Worm (Caenorhabditis elegans) whole organism, late embryonic: ENCODE results near the gene gop-2.

Experiments used
- F13H6.1 ChIP-seq: sonication (generic microtip); optimal IDR thresholded peaks from 2 replicates; lab custom pipeline; 2016; ENCODE audit warnings: missing genetic modification characterization, missing compliant biosample characterization
- T23F11.4 ChIP-seq: fragments of 200-800 bp; sonication (Bioruptor generic); optimal IDR thresholded peaks from 2 replicates; lab custom pipeline; 2018; ENCODE audit warnings: mild to moderate bottlenecking, missing genetic modification characterization, missing compliant biosample characterization
- ceh-14 ChIP-seq: sonication (generic microtip); optimal IDR thresholded peaks from 2 replicates; lab custom pipeline; 2016; ENCODE audit warnings: missing genotype, missing genetic modification characterization, missing compliant biosample characterization
- ceh-18 ChIP-seq: sonication (generic microtip); optimal IDR thresholded peaks from 2 replicates; lab custom pipeline; 2016; ENCODE audit warnings: missing genetic modification characterization, missing compliant biosample characterization
- ceh-22 ChIP-seq: sonication (generic microtip); optimal IDR thresholded peaks from 2 replicates; lab custom pipeline; 2017; ENCODE audit warnings: missing biosample characterization, missing genetic modification characterization
- ceh-24 ChIP-seq: sonication (generic microtip); optimal IDR thresholded peaks from 2 replicates; lab custom pipeline; 2016; ENCODE audit warnings: mild to moderate bottlenecking, missing genetic modification characterization, missing compliant biosample characterization
- ceh-30 ChIP-seq: fragments of 150-350 bp; optimal IDR thresholded peaks from 2 replicates; lab custom pipeline; 2014; ENCODE audit warnings: missing biosample characterization, missing genetic modification characterization
- ceh-31 ChIP-seq: sonication (generic microtip); optimal IDR thresholded peaks from 2 replicates; lab custom pipeline; 2016; ENCODE audit warnings: missing genetic modification characterization, missing compliant biosample characterization
- ceh-34 ChIP-seq: sonication (generic microtip); optimal IDR thresholded peaks from 2 replicates; lab custom pipeline; 2016; ENCODE audit warnings: mild to moderate bottlenecking, missing genetic modification characterization, missing compliant biosample characterization
- ceh-45 ChIP-seq: fragments of 200-800 bp; sonication (Bioruptor generic); IDR thresholded peaks from 2 replicates; pipeline ENCODE4 v1.3.6; 2022; ENCODE audit warnings: missing genetic modification reagents, missing genetic modification characterization, missing compliant biosample characterization
- ceh-48 ChIP-seq: sonication (generic microtip); optimal IDR thresholded peaks from 2 replicates; lab custom pipeline; 2016; ENCODE audit warnings: missing genetic modification characterization, inconsistent platforms, missing compliant biosample characterization
- ceh-6 ChIP-seq: fragments of 200-800 bp; sonication (Bioruptor generic); optimal IDR thresholded peaks from 2 replicates; lab custom pipeline; 2018; ENCODE audit warnings: mild to moderate bottlenecking, missing genetic modification characterization, missing compliant biosample characterization
- dmd-4 ChIP-seq: sonication (generic microtip); optimal IDR thresholded peaks from 2 replicates; lab custom pipeline; 2016; ENCODE audit warnings: borderline replicate concordance, missing genetic modification characterization, missing compliant biosample characterization
- elt-2 ChIP-seq: sonication (generic microtip); optimal IDR thresholded peaks from 2 replicates; lab custom pipeline; 2016; ENCODE audit warnings: missing genetic modification reagents, missing genetic modification characterization, missing compliant biosample characterization
- ets-4 ChIP-seq: sonication (generic microtip); optimal IDR thresholded peaks from 2 replicates; lab custom pipeline; 2016; ENCODE audit warnings: missing genetic modification characterization, missing compliant biosample characterization
- gmeb-2 ChIP-seq: sonication (generic microtip); optimal IDR thresholded peaks from 2 replicates; lab custom pipeline; 2016; ENCODE audit warnings: missing genetic modification characterization, inconsistent platforms, missing compliant biosample characterization
- hlh-13 ChIP-seq: fragments of 200-800 bp; sonication (Bioruptor generic); optimal IDR thresholded peaks from 2 replicates; lab custom pipeline; 2018; ENCODE audit warnings: mild to moderate bottlenecking, missing genetic modification characterization, missing compliant biosample characterization
- hlh-30 ChIP-seq: sonication (generic microtip); optimal IDR thresholded peaks from 2 replicates; lab custom pipeline; 2017; ENCODE audit warnings: antibody characterized with exemption, missing genetic modification characterization, missing compliant biosample characterization; ENCODE audit not compliant: insufficient read depth
- hlh-8 ChIP-seq: sonication (generic microtip); optimal IDR thresholded peaks from 2 replicates; lab custom pipeline; 2016; ENCODE audit warnings: missing genotype, missing genetic modification characterization, missing compliant biosample characterization
- lim-6 ChIP-seq: sonication (generic microtip); optimal IDR thresholded peaks from 2 replicates; lab custom pipeline; 2016; ENCODE audit warnings: missing genetic modification characterization, missing compliant biosample characterization
- mec-3 ChIP-seq: sonication (generic microtip); optimal IDR thresholded peaks from 2 replicates; lab custom pipeline; 2016; ENCODE audit warnings: borderline replicate concordance, missing genetic modification characterization, missing compliant biosample characterization
- nfya-1 ChIP-seq: sonication (generic microtip); optimal IDR thresholded peaks from 2 replicates; lab custom pipeline; 2017; ENCODE audit warnings: missing genetic modification characterization, mild to moderate bottlenecking, missing compliant biosample characterization, antibody characterized with exemption, moderate library complexity
- nhr-232 ChIP-seq: sonication (generic microtip); optimal IDR thresholded peaks from 2 replicates; lab custom pipeline; 2016; ENCODE audit warnings: missing genetic modification characterization, missing compliant biosample characterization
- npax-4 ChIP-seq: sonication (generic microtip); optimal IDR thresholded peaks from 2 replicates; lab custom pipeline; 2016; ENCODE audit warnings: missing genetic modification characterization, missing compliant biosample characterization
- odd-2 ChIP-seq: sonication (generic microtip); optimal IDR thresholded peaks from 2 replicates; lab custom pipeline; 2017; ENCODE audit warnings: antibody characterized with exemption, mild to moderate bottlenecking, missing genetic modification characterization, missing compliant biosample characterization
- pat-9 ChIP-seq: fragments of 200-800 bp; sonication (Bioruptor generic); optimal IDR thresholded peaks from 2 replicates; lab custom pipeline; 2018; ENCODE audit warnings: mild to moderate bottlenecking, missing genetic modification characterization, moderate library complexity, missing compliant biosample characterization
- pax-1 ChIP-seq: fragments of 150-350 bp; optimal IDR thresholded peaks from 2 replicates; lab custom pipeline; 2014; ENCODE audit warnings: missing biosample characterization, missing genetic modification characterization
- pha-2 ChIP-seq: sonication (generic microtip); optimal IDR thresholded peaks from 2 replicates; lab custom pipeline; 2017; ENCODE audit warnings: mild to moderate bottlenecking, missing genetic modification characterization, missing compliant biosample characterization
- pha-4 ChIP-seq: fragments of 150-350 bp; optimal IDR thresholded peaks from 2 replicates; lab custom pipeline; 2018; ENCODE audit warnings: missing biosample characterization, missing genetic modification reagents, missing genetic modification characterization
- pqm-1 ChIP-seq: sonication (generic microtip); optimal IDR thresholded peaks from 2 replicates; lab custom pipeline; 2016; ENCODE audit warnings: missing genetic modification characterization, missing compliant biosample characterization
- pros-1 ChIP-seq: fragments of 150-350 bp; optimal IDR thresholded peaks from 2 replicates; lab custom pipeline; 2014; ENCODE audit warnings: missing biosample characterization, missing genetic modification reagents, missing genetic modification characterization
- rnt-1 ChIP-seq: sonication (generic microtip); optimal IDR thresholded peaks from 2 replicates; lab custom pipeline; 2016; ENCODE audit warnings: missing genetic modification characterization, missing compliant biosample characterization
- sdc-2 ChIP-seq: sonication (generic microtip); optimal IDR thresholded peaks from 2 replicates; lab custom pipeline; 2016; ENCODE audit warnings: missing genotype, missing genetic modification characterization, missing compliant biosample characterization
- syd-9 ChIP-seq: sonication (generic microtip); optimal IDR thresholded peaks from 2 replicates; lab custom pipeline; 2016; ENCODE audit warnings: mild to moderate bottlenecking, missing genetic modification characterization, moderate library complexity, missing compliant biosample characterization
- tbx-2 ChIP-seq: sonication (generic microtip); optimal IDR thresholded peaks from 2 replicates; lab custom pipeline; 2016; ENCODE audit warnings: missing genetic modification characterization, missing compliant biosample characterization
- ttx-3 ChIP-seq: sonication (generic microtip); optimal IDR thresholded peaks from 2 replicates; lab custom pipeline; 2016; ENCODE audit warnings: missing genetic modification reagents, missing genetic modification characterization, missing compliant biosample characterization
- unc-3 ChIP-seq, 2 experiments: fragments of 200-800 bp in 1 of 2; sonication (Bioruptor generic) in 1 of 2; sonication (generic microtip) in 1 of 2; conservative IDR thresholded peaks in 1 of 2; optimal IDR thresholded peaks in 1 of 2; 2 replicates each; pipeline versions ENCODE4 v1.3.6 to Lab custom; 2016 to 2022; ENCODE audit warnings: missing compliant biosample characterization in 2 of 2, missing genetic modification characterization in 2 of 2, missing genetic modification reagents in 1 of 2
- unc-42 ChIP-seq: sonication (generic microtip); optimal IDR thresholded peaks from 2 replicates; lab custom pipeline; 2016; ENCODE audit warnings: missing genotype, missing genetic modification characterization, missing compliant biosample characterization
- unc-55 ChIP-seq: sonication (generic microtip); optimal IDR thresholded peaks from 2 replicates; lab custom pipeline; 2017; ENCODE audit warnings: missing biosample characterization, missing genetic modification reagents, missing genetic modification characterization
- unc-86 ChIP-seq: sonication (generic microtip); optimal IDR thresholded peaks from 2 replicates; lab custom pipeline; 2016; ENCODE audit warnings: missing genetic modification characterization, missing compliant biosample characterization
- zip-5 ChIP-seq: sonication (generic microtip); optimal IDR thresholded peaks from 2 replicates; lab custom pipeline; 2016; ENCODE audit warnings: missing genetic modification characterization, missing compliant biosample characterization
- ztf-16 ChIP-seq: sonication (generic microtip); optimal IDR thresholded peaks from 2 replicates; lab custom pipeline; 2017; ENCODE audit warnings: missing genetic modification characterization, missing compliant biosample characterization

Gene gop-2

DNA sequence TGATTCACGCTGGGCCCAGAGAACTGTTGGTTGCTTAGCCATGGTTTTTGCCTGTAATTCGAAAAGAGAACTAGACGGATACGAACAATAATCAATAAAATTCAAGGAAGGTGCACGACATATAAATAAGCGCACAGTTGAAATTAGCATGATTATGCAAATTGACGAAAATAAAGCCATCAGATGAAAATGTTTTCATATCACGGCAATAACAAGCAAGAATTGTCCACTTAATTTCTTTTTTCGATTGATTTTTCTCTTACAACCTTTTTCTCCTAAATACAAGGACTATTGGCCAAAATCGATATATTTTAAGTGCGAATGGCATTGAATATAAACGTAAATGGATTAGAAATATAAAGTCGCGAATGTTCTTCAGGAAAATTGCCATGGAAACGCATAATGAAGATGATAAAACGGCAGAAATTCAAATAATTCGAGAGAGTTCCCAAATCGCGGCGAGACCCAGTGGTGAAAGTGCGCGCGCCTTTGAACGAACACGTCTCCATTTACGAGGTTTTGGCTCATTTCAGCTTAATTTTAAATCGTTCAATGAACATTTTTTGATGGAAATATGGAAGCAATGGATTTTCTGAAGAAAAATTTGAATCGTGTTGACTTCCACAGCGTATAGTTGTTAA, 16.0 kb downstream of the gop-2 start, which contains the start of the genes daf-41 and toc-1:
Gene daf-41, minus strand, starts transcription at position 51 of the 641 bp plus-strand sequence.
Gene toc-1, plus strand, starts transcription at position 537 of the 641 bp plus-strand sequence.
- TF ChIP-seq ttx-3 (tag; lab: Kevin White, UChicago), result no peak
- peak; percentile 22 for TF ChIP-seq unc-42 (tag; lab: Kevin White, UChicago)
- TF ChIP-seq ceh-31 (tag; lab: Kevin White, UChicago), result peak; percentile 44
- TF ChIP-seq dmd-4, result no peak
- TF ChIP-seq mec-3, result no peak
- TF ChIP-seq ceh-48 (tag; lab: Kevin White, UChicago), result peak; percentile 4
- no peak for TF ChIP-seq pha-4 (tag; lab: Kevin White, UChicago)
- peak; percentile 22 for TF ChIP-seq unc-55 (GFP tag; lab: Kevin White, UChicago)
- TF ChIP-seq rnt-1 (tag; lab: Kevin White, UChicago), result no peak
- TF ChIP-seq hlh-8 (tag; lab: Kevin White, UChicago), result no peak
- TF ChIP-seq sdc-2 (tag; lab: Kevin White, UChicago), result no peak
- TF ChIP-seq ceh-24 (tag; lab: Kevin White, UChicago), result no peak
- peak; percentile 23 for TF ChIP-seq nfya-1 (tag; lab: Kevin White, UChicago)
- TF ChIP-seq elt-2, result no peak
- no peak for TF ChIP-seq ceh-45
- peak; percentile 49 for TF ChIP-seq ceh-14 (tag; lab: Kevin White, UChicago)
- TF ChIP-seq ztf-16 (tag; lab: Kevin White, UChicago), result no peak
- TF ChIP-seq nhr-232 (tag; lab: Kevin White, UChicago), result no peak
- peak; percentile 18 for TF ChIP-seq ceh-34 (tag; lab: Kevin White, UChicago)
- TF ChIP-seq, all 69 proteins: peak for 7

DNA sequence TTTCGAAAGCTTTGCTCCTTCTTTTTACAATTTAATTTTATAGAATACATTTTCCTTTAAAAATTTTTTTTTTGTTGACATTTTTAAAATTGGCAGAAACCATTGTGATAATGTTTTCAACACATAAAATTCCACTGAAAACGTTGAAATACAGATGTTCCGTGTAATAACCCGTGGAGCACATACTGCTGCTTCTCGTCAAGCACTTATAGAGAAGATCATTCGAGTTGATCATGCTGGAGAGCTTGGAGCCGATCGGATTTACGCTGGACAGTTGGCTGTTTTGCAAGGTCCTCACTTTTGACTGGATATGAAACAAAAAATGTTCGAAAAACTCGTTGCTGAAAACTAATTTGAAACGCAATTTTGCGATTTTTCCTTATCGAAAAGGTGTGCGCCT, 18.9 kb downstream of the gop-2 start, which contains the start of gene clk-1:
Gene clk-1, plus strand, starts transcription at position 155 of the 400 bp plus-strand sequence.
- no peak for TF ChIP-seq ceh-22 (tag; lab: Kevin White, UChicago)
- no peak for TF ChIP-seq ceh-18 (tag; lab: Kevin White, UChicago)
- no peak for TF ChIP-seq ttx-3 (tag; lab: Kevin White, UChicago)
- no peak for TF ChIP-seq dmd-4
- TF ChIP-seq pha-2 (tag; lab: Kevin White, UChicago), result no peak
- TF ChIP-seq T23F11.4 (GFP tag; lab: Kevin White, UChicago), result no peak
- no peak for TF ChIP-seq hlh-13
- TF ChIP-seq ceh-14 (tag; lab: Kevin White, UChicago), result no peak
- no peak for TF ChIP-seq syd-9 (tag; lab: Kevin White, UChicago)
- no peak for TF ChIP-seq ceh-34 (tag; lab: Kevin White, UChicago)
- TF ChIP-seq gmeb-2 (tag; lab: Kevin White, UChicago), result no peak
- TF ChIP-seq pat-9 (tag; lab: Kevin White, UChicago), result no peak
- TF ChIP-seq lim-6, result no peak
- TF ChIP-seq zip-5 (tag; lab: Kevin White, UChicago), result no peak
- no peak for TF ChIP-seq ceh-6
- no peak for TF ChIP-seq unc-86 (tag; lab: Kevin White, UChicago)
- TF ChIP-seq rnt-1 (tag; lab: Kevin White, UChicago), result no peak
- TF ChIP-seq ets-4 (tag; lab: Kevin White, UChicago), result no peak
- TF ChIP-seq pros-1 (tag; lab: Kevin White, UChicago), result no peak
- TF ChIP-seq unc-3 (GFP tag; conservative IDR thresholded peaks at IDR 0.05; lab: Robert Waterston, UW), result no peak
- no peak for TF ChIP-seq unc-3 (tag; optimal IDR thresholded peaks at IDR 0.05; lab: Kevin White, UChicago)

DNA sequence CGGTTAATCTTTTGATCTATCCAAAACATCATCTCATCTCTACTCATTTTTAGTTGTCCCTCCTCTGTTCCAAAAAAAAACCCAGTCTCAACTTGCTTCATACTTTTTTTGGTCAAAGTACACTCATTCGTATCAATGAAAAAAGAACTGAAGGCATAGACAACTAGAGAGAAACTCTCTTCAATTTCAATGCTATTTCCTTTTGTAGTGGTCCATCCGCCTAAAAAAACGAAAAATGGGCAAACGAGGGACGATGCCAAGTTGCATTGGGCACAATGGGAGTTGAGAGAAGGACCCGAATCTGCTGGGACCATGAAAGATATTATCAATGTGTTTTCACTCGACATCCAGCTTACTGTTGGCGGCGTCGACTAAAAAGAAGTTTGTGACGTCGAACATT, 21.4 kb downstream of the gop-2 start:
- TF ChIP-seq ceh-31 (tag; lab: Kevin White, UChicago) (no peak), nfya-1 (tag; lab: Kevin White, UChicago) (no peak), ceh-34 (tag; lab: Kevin White, UChicago) (no peak), ceh-22 (tag; lab: Kevin White, UChicago) (no peak), ceh-18 (tag; lab: Kevin White, UChicago) (no peak), pqm-1 (tag; lab: Kevin White, UChicago) (no peak), unc-55 (GFP tag; lab: Kevin White, UChicago) (no peak), F13H6.1 (tag; lab: Kevin White, UChicago) (no peak), hlh-30 (tag; lab: Kevin White, UChicago) (no peak), ceh-30 (tag; lab: Kevin White, UChicago) (no peak), npax-4 (tag; lab: Kevin White, UChicago) (no peak), odd-2 (no peak), pros-1 (tag; lab: Kevin White, UChicago) (no peak), pax-1 (no peak), ceh-48 (tag; lab: Kevin White, UChicago) (no peak), zip-5 (tag; lab: Kevin White, UChicago) (no peak), tbx-2 (tag; lab: Kevin White, UChicago) (no peak), T23F11.4 (GFP tag; lab: Kevin White, UChicago) (no peak)
